Fruit fly (Drosophila melanogaster) whole organism, embryonic: ENCODE results near the gene CG43998.

Experiments used
- Antp ChIP-seq: fragments of 200-800 bp; sonication (Bioruptor generic); optimal IDR thresholded peaks from 3 replicates; lab custom pipeline; 2016; ENCODE audit warnings: missing biosample characterization, missing genetic modification characterization
- CG10462 ChIP-seq: fragments of 200-800 bp; sonication (Bioruptor generic); optimal IDR thresholded peaks from 2 replicates; lab custom pipeline; 2016; ENCODE audit warnings: missing biosample characterization, missing genetic modification characterization
- CG11456 ChIP-seq: fragments of 200-800 bp; sonication (Bioruptor generic); IDR thresholded peaks from 3 replicates; pipeline ENCODE4 v1.3.6; 2022; ENCODE audit warnings: missing biosample characterization, missing genetic modification characterization
- CG11723 ChIP-seq: fragments of 200-800 bp; sonication (Bioruptor generic); optimal IDR thresholded peaks from 2 replicates; lab custom pipeline; 2017; ENCODE audit warnings: missing biosample characterization, mild to moderate bottlenecking, missing genetic modification characterization
- CG12071 ChIP-seq: fragments of 200-800 bp; sonication (Bioruptor generic); optimal IDR thresholded peaks from 3 replicates; lab custom pipeline; 2018; ENCODE audit warnings: missing biosample characterization, mild to moderate bottlenecking, missing genetic modification characterization
- CG13296 ChIP-seq: fragments of 200-800 bp; sonication (Bioruptor generic); optimal IDR thresholded peaks from 3 replicates; lab custom pipeline; 2018; ENCODE audit warnings: missing biosample characterization, mild to moderate bottlenecking, missing genetic modification characterization
- CG13894 ChIP-seq: fragments of 200-800 bp; sonication (Bioruptor generic); optimal IDR thresholded peaks from 3 replicates; lab custom pipeline; 2018; ENCODE audit warnings: missing biosample characterization, mild to moderate bottlenecking, missing genetic modification characterization, moderate library complexity
- CG14667 ChIP-seq: fragments of 200-800 bp; sonication (Bioruptor generic); IDR thresholded peaks from 2 replicates; pipeline ENCODE4 v1.3.6; 2022; ENCODE audit warnings: missing biosample characterization, missing genetic modification characterization
- CG14965 ChIP-seq: fragments of 200-800 bp; sonication (Bioruptor generic); optimal IDR thresholded peaks from 2 replicates; lab custom pipeline; 2016; ENCODE audit warnings: missing biosample characterization, missing genetic modification characterization, borderline replicate concordance
- CG15073 ChIP-seq: fragments of 200-800 bp; sonication (Bioruptor generic); optimal IDR thresholded peaks from 2 replicates; lab custom pipeline; 2016; ENCODE audit warnings: missing biosample characterization, missing genetic modification characterization
- CG16779 ChIP-seq: fragments of 200-800 bp; sonication (Bioruptor generic); IDR thresholded peaks from 2 replicates; pipeline ENCODE4 v1.3.6; 2022; ENCODE audit warnings: missing biosample characterization, missing genetic modification characterization
- CG17359 ChIP-seq: fragments of 200-800 bp; sonication (Bioruptor generic); optimal IDR thresholded peaks from 3 replicates; lab custom pipeline; 2018; ENCODE audit warnings: missing biosample characterization, mild to moderate bottlenecking, missing genetic modification characterization, moderate library complexity
- CG17912 ChIP-seq: fragments of 200-800 bp; sonication (Bioruptor generic); optimal IDR thresholded peaks from 2 replicates; lab custom pipeline; 2018; ENCODE audit warnings: missing biosample characterization, mild to moderate bottlenecking, missing genetic modification characterization
- CG3065 ChIP-seq: fragments of 200-800 bp; sonication (Bioruptor generic); optimal IDR thresholded peaks from 2 replicates; lab custom pipeline; 2016; ENCODE audit warnings: missing biosample characterization, missing genetic modification characterization
- CG31441 ChIP-seq: fragments of 200-800 bp; sonication (Bioruptor generic); IDR thresholded peaks from 2 replicates; pipeline ENCODE4 v1.3.6; 2022; ENCODE audit warnings: missing biosample characterization, missing genetic modification characterization
- CG3163 ChIP-seq: fragments of 200-800 bp; sonication (Bioruptor generic); optimal IDR thresholded peaks from 3 replicates; lab custom pipeline; 2016; ENCODE audit warnings: missing biosample characterization, missing genetic modification characterization
- CG43689 ChIP-seq: fragments of 200-800 bp; sonication (Bioruptor generic); IDR thresholded peaks from 2 replicates; pipeline ENCODE4 v1.3.6; 2022; ENCODE audit warnings: missing biosample characterization, missing genetic modification characterization
- CG4854 ChIP-seq: fragments of 200-800 bp; sonication (Bioruptor generic); optimal IDR thresholded peaks from 2 replicates; lab custom pipeline; 2016; ENCODE audit warnings: missing biosample characterization, missing genetic modification characterization, inconsistent platforms
- CG5180 ChIP-seq: fragments of 200-800 bp; sonication (Bioruptor generic); optimal IDR thresholded peaks from 3 replicates; lab custom pipeline; 2017; ENCODE audit warnings: missing biosample characterization, missing genetic modification characterization, mild to moderate bottlenecking, moderate library complexity, missing genetic modification reagents
- CG5245 ChIP-seq: fragments of 200-800 bp; sonication (Bioruptor generic); optimal IDR thresholded peaks from 3 replicates; lab custom pipeline; 2016; ENCODE audit warnings: missing biosample characterization, missing genetic modification characterization
- Dbx ChIP-seq: fragments of 200-800 bp; sonication (Bioruptor generic); IDR thresholded peaks from 3 replicates; pipeline ENCODE4 v1.3.6; 2022; ENCODE audit warnings: missing biosample characterization, missing genetic modification characterization
- E2f1 ChIP-seq: fragments of 200-800 bp; sonication (Bioruptor generic); IDR thresholded peaks from 2 replicates; pipeline ENCODE4 v1.3.6; 2022; ENCODE audit warnings: missing biosample characterization, missing genetic modification characterization
- Ets65A ChIP-seq: fragments of 200-800 bp; sonication (Bioruptor generic); peaks from one replicate; lab custom pipeline; 2016; ENCODE audit warnings: missing biosample characterization, missing genetic modification characterization
- Hmx ChIP-seq: fragments of 200-800 bp; sonication (Bioruptor generic); optimal IDR thresholded peaks from 2 replicates; lab custom pipeline; 2016; ENCODE audit warnings: missing biosample characterization, missing genetic modification characterization
- MESR4 ChIP-seq: fragments of 200-800 bp; sonication (Bioruptor generic); optimal IDR thresholded peaks from 2 replicates; lab custom pipeline; 2018; ENCODE audit warnings: missing biosample characterization, mild to moderate bottlenecking, missing genetic modification characterization, moderate library complexity
- MTF-1 ChIP-seq: fragments of 200-800 bp; sonication (Bioruptor generic); optimal IDR thresholded peaks from 2 replicates; lab custom pipeline; 2018; ENCODE audit warnings: missing biosample characterization, mild to moderate bottlenecking, missing genetic modification characterization, borderline replicate concordance
- Med ChIP-seq: fragments of 200-800 bp; sonication (Bioruptor generic); peaks from one replicate; lab custom pipeline; 2016; ENCODE audit warnings: missing biosample characterization, missing genetic modification characterization, mild to moderate bottlenecking, inconsistent platforms, moderate library complexity
- Meics ChIP-seq: fragments of 200-800 bp; sonication (Bioruptor generic); optimal IDR thresholded peaks from 2 replicates; lab custom pipeline; 2017; ENCODE audit warnings: missing biosample characterization, mild to moderate bottlenecking, missing genetic modification characterization
- Myb ChIP-seq: fragments of 200-800 bp; sonication (Bioruptor generic); optimal IDR thresholded peaks from 2 replicates; lab custom pipeline; 2016; ENCODE audit warnings: missing biosample characterization, missing genetic modification characterization
- NC2α ChIP-seq: fragments of 200-800 bp; sonication (Bioruptor generic); optimal IDR thresholded peaks from 2 replicates; lab custom pipeline; 2016; ENCODE audit warnings: missing biosample characterization, missing genetic modification characterization
- Scr ChIP-seq: fragments of 200-800 bp; sonication (Bioruptor generic); IDR thresholded peaks from 2 replicates; pipeline ENCODE4 v1.3.6; 2022; ENCODE audit warnings: missing biosample characterization, missing genetic modification characterization; ENCODE audit not compliant: partially characterized antibody
- bigmax ChIP-seq: fragments of 200-800 bp; sonication (Bioruptor generic); optimal IDR thresholded peaks from 2 replicates; lab custom pipeline; 2018; ENCODE audit warnings: missing biosample characterization, mild to moderate bottlenecking, missing genetic modification characterization
- chn ChIP-seq: fragments of 200-800 bp; sonication (Bioruptor generic); optimal IDR thresholded peaks from 2 replicates; lab custom pipeline; 2016; ENCODE audit warnings: missing biosample characterization, missing genetic modification characterization
- emc ChIP-seq: fragments of 200-800 bp; sonication (Bioruptor generic); optimal IDR thresholded peaks from 2 replicates; lab custom pipeline; 2016; ENCODE audit warnings: missing biosample characterization, missing genetic modification characterization
- fd3F ChIP-seq: fragments of 200-800 bp; sonication (Bioruptor generic); optimal IDR thresholded peaks from 2 replicates; lab custom pipeline; 2018; ENCODE audit warnings: missing biosample characterization, mild to moderate bottlenecking, missing genetic modification characterization, moderate library complexity
- gsb-n ChIP-seq: fragments of 200-800 bp; sonication (Bioruptor generic); optimal IDR thresholded peaks from 3 replicates; lab custom pipeline; 2018; ENCODE audit warnings: missing biosample characterization, mild to moderate bottlenecking, missing genetic modification characterization
- ham ChIP-seq: fragments of 200-800 bp; sonication (Bioruptor generic); IDR thresholded peaks from 2 replicates; pipeline ENCODE4 v1.3.6; 2022; ENCODE audit warnings: missing biosample characterization, missing genetic modification characterization
- hb ChIP-seq: fragments of 200-800 bp; sonication (Bioruptor generic); IDR thresholded peaks from 3 replicates; pipeline ENCODE4 v1.3.6; 2022; ENCODE audit warnings: missing biosample characterization, missing genetic modification characterization; ENCODE audit not compliant: partially characterized antibody
- hth ChIP-seq: fragments of >200 bp; optimal IDR thresholded peaks from 2 replicates; lab custom pipeline; 2017; ENCODE audit warnings: inconsistent platforms
- ind ChIP-seq: fragments of 200-800 bp; sonication (Bioruptor generic); optimal IDR thresholded peaks from 3 replicates; lab custom pipeline; 2016; ENCODE audit warnings: missing biosample characterization, missing genetic modification characterization
- lbe ChIP-seq: fragments of 200-800 bp; sonication (Bioruptor generic); optimal IDR thresholded peaks from 2 replicates; lab custom pipeline; 2016; ENCODE audit warnings: missing biosample characterization, mild to moderate bottlenecking, missing genetic modification characterization
- pnt ChIP-seq: fragments of 200-800 bp; sonication (Bioruptor generic); optimal IDR thresholded peaks from 3 replicates; lab custom pipeline; 2016; ENCODE audit warnings: missing biosample characterization, missing genetic modification characterization
- pzg ChIP-seq: fragments of 200-800 bp; sonication (Bioruptor generic); optimal IDR thresholded peaks from 3 replicates; lab custom pipeline; 2018; ENCODE audit warnings: missing biosample characterization, mild to moderate bottlenecking, missing genetic modification characterization, moderate library complexity
- sc ChIP-seq, 3 experiments: fragments of >200 bp in 2 of 3; fragments of 200-800 bp in 1 of 3; sonication (Bioruptor generic) in 1 of 3; optimal IDR thresholded peaks; 2 replicates in 2 of 3; 3 replicates in 1 of 3; lab custom pipeline; 2017; ENCODE audit warnings: mild to moderate bottlenecking in 1 of 3, missing biosample characterization in 1 of 3, missing genetic modification characterization in 1 of 3, missing genetic modification reagents in 1 of 3
- shn ChIP-seq: fragments of 200-800 bp; sonication (Bioruptor generic); optimal IDR thresholded peaks from 3 replicates; lab custom pipeline; 2016; ENCODE audit warnings: missing biosample characterization, missing genetic modification characterization
- slbo ChIP-seq: fragments of 200-800 bp; sonication (Bioruptor generic); IDR thresholded peaks from 2 replicates; pipeline ENCODE4 v1.3.6; 2022; ENCODE audit warnings: missing biosample characterization, missing genetic modification characterization
- ttk ChIP-seq: fragments of 200-800 bp; sonication (Bioruptor generic); IDR thresholded peaks from 2 replicates; pipeline ENCODE4 v2.1.2; 2022; ENCODE audit warnings: missing biosample characterization, missing genetic modification characterization
- tup ChIP-seq: fragments of 200-800 bp; sonication (Bioruptor generic); optimal IDR thresholded peaks from 2 replicates; lab custom pipeline; 2016; ENCODE audit warnings: missing biosample characterization, mild to moderate bottlenecking, missing genetic modification characterization, moderate library complexity
- usp ChIP-seq: fragments of >200 bp; optimal IDR thresholded peaks from 2 replicates; lab custom pipeline; 2017; ENCODE audit warnings: missing biosample characterization, missing genetic modification characterization
- zfh1 ChIP-seq: fragments of 200-800 bp; sonication (Bioruptor generic); IDR thresholded peaks from 3 replicates; pipeline ENCODE4 v1.3.6; 2022; ENCODE audit warnings: missing biosample characterization, missing genetic modification characterization

CG43998 gene

dm6 chr3R:23922502-23923350, 6.1 kb downstream of the CG43998 start, which contains the start of the genes sba and CG31141 (continued):
- TF ChIP-seq Hmx (GFP tag; lab: Kevin White, UChicago) (no peak), NC2α (GFP tag; lab: Kevin White, UChicago) (no peak), tup (GFP tag; lab: Kevin White, UChicago) (no peak), Med (GFP tag; lab: Kevin White, UChicago) (peak; percentile 74), MTF-1 (GFP tag; lab: Kevin White, UChicago) (no peak), E2f1 (GFP tag; lab: Robert Waterston, UW) (no peak), CG3163 (GFP tag; lab: Kevin White, UChicago) (no peak), emc (GFP tag; lab: Kevin White, UChicago) (no peak), ham (no peak), CG10462 (peak; percentile 70), zfh1 (GFP tag; lab: Robert Waterston, UW) (no peak), bigmax (GFP tag; lab: Kevin White, UChicago) (no peak), pzg (peak; percentile 98), gsb-n (tag; lab: Kevin White, UChicago) (peak; percentile 45), usp (GFP tag; lab: Kevin White, UChicago) (no peak), pnt (no peak), hth (lab: Kevin White, UChicago) (no peak), CG14667 (GFP tag; lab: Robert Waterston, UW) (no peak), CG14965 (GFP tag; lab: Kevin White, UChicago) (no peak), Meics (GFP tag; lab: Kevin White, UChicago) (no peak), CG11456 (GFP tag; lab: Robert Waterston, UW) (peak; percentile 47; the same call in 1 of the 3 replicates), ttk (GFP tag; lab: Robert Waterston, UW) (no peak), CG4854 (GFP tag; lab: Kevin White, UChicago) (no peak), fd3F (no peak), ind (GFP tag; lab: Kevin White, UChicago) (no peak), CG5180 (GFP tag; lab: Kevin White, UChicago) (no peak), Antp (GFP tag; lab: Kevin White, UChicago) (no peak), CG15073 (GFP tag; lab: Kevin White, UChicago) (no peak), CG31441 (no peak), MESR4 (GFP tag; lab: Kevin White, UChicago) (peak; percentile 71), CG12071 (GFP tag; lab: Kevin White, UChicago) (no peak), Dbx (GFP tag; lab: Robert Waterston, UW) (no peak), CG13894 (tag; lab: Kevin White, UChicago) (peak; percentile 56), CG17359 (peak; percentile 83), CG11723 (GFP tag; lab: Kevin White, UChicago) (no peak), CG3065 (GFP tag; lab: Kevin White, UChicago) (no peak), Scr (GFP tag; lab: Robert Waterston, UW) (peak; percentile 79), chn (GFP tag; lab: Kevin White, UChicago) (no peak), CG13296 (peak; percentile 44), hb (peak; percentile 88), lbe (GFP tag; lab: Kevin White, UChicago) (no peak), CG16779 (GFP tag; lab: Robert Waterston, UW) (no peak), shn (GFP tag; lab: Kevin White, UChicago) (no peak), Ets65A (GFP tag; lab: Kevin White, UChicago) (no peak), sc (optimal IDR thresholded peaks at IDR 0.05; lab: Kevin White, UChicago) (no peak), sc (GFP tag; optimal IDR thresholded peaks at IDR 0.05; lab: Kevin White, UChicago) (no peak), Myb (GFP tag; lab: Kevin White, UChicago) (peak; percentile 86), slbo (GFP tag; lab: Robert Waterston, UW) (no peak), CG43689 (GFP tag; lab: Robert Waterston, UW) (no peak), CG17912 (GFP tag; lab: Kevin White, UChicago) (peak; percentile 46), CG5245 (no peak)
